Fruit fly (Drosophila melanogaster) whole organism, embryonic: ENCODE data around the gene Nep6.

Source experiments
- Aef1 ChIP-seq: fragments of 200-800 bp; sonication (Bioruptor generic); IDR thresholded peaks from 3 replicates; pipeline ENCODE4 v1.3.6; 2022; ENCODE audit warnings: missing biosample characterization, missing genetic modification characterization
- B-H1 ChIP-seq: fragments of 200-800 bp; sonication (Bioruptor generic); IDR thresholded peaks from 3 replicates; pipeline ENCODE4 v1.3.6; 2022; ENCODE audit warnings: missing biosample characterization, missing genetic modification characterization
- BEAF-32 ChIP-seq: fragments of 200-800 bp; sonication (Bioruptor generic); optimal IDR thresholded peaks from 3 replicates; lab custom pipeline; 2017; ENCODE audit warnings: missing biosample characterization, missing genetic modification characterization, mild to moderate bottlenecking, moderate library complexity, missing genetic modification reagents
- CG10654 ChIP-seq: fragments of 200-800 bp; sonication (Bioruptor generic); optimal IDR thresholded peaks from 2 replicates; lab custom pipeline; 2016; ENCODE audit warnings: missing biosample characterization, missing genetic modification characterization
- CG11398 ChIP-seq: fragments of 200-800 bp; sonication (Bioruptor generic); optimal IDR thresholded peaks from 2 replicates; lab custom pipeline; 2016; ENCODE audit warnings: missing biosample characterization, missing genetic modification characterization
- CG11504 ChIP-seq: fragments of 200-800 bp; sonication (Bioruptor generic); optimal IDR thresholded peaks from 3 replicates; lab custom pipeline; 2019; ENCODE audit warnings: missing biosample characterization, mild to moderate bottlenecking, missing genetic modification characterization, moderate library complexity
- CG1233 ChIP-seq: fragments of 200-800 bp; sonication (Bioruptor generic); optimal IDR thresholded peaks from 4 replicates; lab custom pipeline; 2018; ENCODE audit warnings: missing biosample characterization, mild to moderate bottlenecking, missing genetic modification characterization
- CG16863 ChIP-seq: fragments of 200-800 bp; sonication (Bioruptor generic); optimal IDR thresholded peaks from 3 replicates; lab custom pipeline; 2016; ENCODE audit warnings: missing biosample characterization, missing genetic modification characterization
- CG17612 ChIP-seq: fragments of 200-800 bp; sonication (Bioruptor generic); IDR thresholded peaks from 2 replicates; pipeline ENCODE4 v1.3.6; 2022; ENCODE audit warnings: missing biosample characterization, missing genetic modification characterization
- CG2129 ChIP-seq: fragments of 200-800 bp; sonication (Bioruptor generic); IDR thresholded peaks from 2 replicates; pipeline ENCODE4 v1.3.6; 2022; ENCODE audit warnings: missing biosample characterization, missing genetic modification characterization; ENCODE audit not compliant: partially characterized antibody
- CG2678 ChIP-seq: fragments of 200-800 bp; sonication (Bioruptor generic); optimal IDR thresholded peaks from 3 replicates; lab custom pipeline; 2019; ENCODE audit warnings: missing biosample characterization, mild to moderate bottlenecking, missing genetic modification characterization, moderate library complexity
- CG2712 ChIP-seq: fragments of 200-800 bp; optimal IDR thresholded peaks from 3 replicates; lab custom pipeline; 2019; ENCODE audit warnings: missing biosample characterization, mild to moderate bottlenecking, missing genetic modification characterization, moderate library complexity
- CG32767 ChIP-seq: fragments of 200-800 bp; sonication (Bioruptor generic); IDR thresholded peaks from 2 replicates; pipeline ENCODE4 v1.3.6; 2022; ENCODE audit warnings: missing biosample characterization, missing genetic modification characterization
- CG32772 ChIP-seq: fragments of 200-800 bp; sonication (Bioruptor generic); IDR thresholded peaks from 2 replicates; pipeline ENCODE4 v1.3.6; 2022; ENCODE audit warnings: missing biosample characterization, missing genetic modification characterization
- CG33557 ChIP-seq: fragments of 200-800 bp; sonication (Bioruptor generic); optimal IDR thresholded peaks from 2 replicates; lab custom pipeline; 2019; ENCODE audit warnings: missing biosample characterization, mild to moderate bottlenecking, missing genetic modification characterization, moderate library complexity
- CG4282 ChIP-seq: fragments of 200-800 bp; sonication (Bioruptor generic); optimal IDR thresholded peaks from 2 replicates; lab custom pipeline; 2016; ENCODE audit warnings: missing biosample characterization, missing genetic modification characterization
- CG4424 ChIP-seq: fragments of 200-800 bp; sonication (Bioruptor generic); optimal IDR thresholded peaks from 3 replicates; lab custom pipeline; 2016; ENCODE audit warnings: missing biosample characterization, missing genetic modification characterization
- CG4730 ChIP-seq: fragments of 200-800 bp; sonication (Bioruptor generic); IDR thresholded peaks from 2 replicates; pipeline ENCODE4 v1.3.6; 2022; ENCODE audit warnings: missing biosample characterization, missing genetic modification characterization
- CG5245 ChIP-seq: fragments of 200-800 bp; sonication (Bioruptor generic); optimal IDR thresholded peaks from 3 replicates; lab custom pipeline; 2016; ENCODE audit warnings: missing biosample characterization, missing genetic modification characterization
- CG6813 ChIP-seq: fragments of 200-800 bp; sonication (Bioruptor generic); optimal IDR thresholded peaks from 2 replicates; lab custom pipeline; 2017; ENCODE audit warnings: missing biosample characterization, missing genetic modification characterization, mild to moderate bottlenecking, moderate library complexity, missing genetic modification reagents
- Camta ChIP-seq: fragments of 200-800 bp; sonication (Bioruptor generic); optimal IDR thresholded peaks from 2 replicates; lab custom pipeline; 2016; ENCODE audit warnings: missing biosample characterization, missing genetic modification characterization
- D19A ChIP-seq: fragments of 200-800 bp; optimal IDR thresholded peaks from 3 replicates; lab custom pipeline; 2019; ENCODE audit warnings: missing biosample characterization, mild to moderate bottlenecking, missing genetic modification characterization, moderate library complexity
- D19B ChIP-seq: fragments of 200-800 bp; sonication (Bioruptor generic); optimal IDR thresholded peaks from 2 replicates; lab custom pipeline; 2017; ENCODE audit warnings: missing biosample characterization, mild to moderate bottlenecking, missing genetic modification characterization
- Dad ChIP-seq: fragments of 200-800 bp; sonication (Bioruptor generic); optimal IDR thresholded peaks from 3 replicates; lab custom pipeline; 2016; ENCODE audit warnings: missing biosample characterization, missing genetic modification characterization
- Dbx ChIP-seq: fragments of 200-800 bp; sonication (Bioruptor generic); IDR thresholded peaks from 3 replicates; pipeline ENCODE4 v1.3.6; 2022; ENCODE audit warnings: missing biosample characterization, missing genetic modification characterization
- HLH54F ChIP-seq: fragments of 200-800 bp; sonication (Bioruptor generic); optimal IDR thresholded peaks from 3 replicates; lab custom pipeline; 2016; ENCODE audit warnings: missing biosample characterization, missing genetic modification characterization
- HLHmδ ChIP-seq: fragments of 200-800 bp; sonication (Bioruptor generic); optimal IDR thresholded peaks from 2 replicates; lab custom pipeline; 2018; ENCODE audit warnings: missing biosample characterization, mild to moderate bottlenecking, missing genetic modification characterization, moderate library complexity
- Neu2 ChIP-seq: fragments of 200-800 bp; sonication (Bioruptor generic); optimal IDR thresholded peaks from 3 replicates; lab custom pipeline; 2016; ENCODE audit warnings: missing biosample characterization, missing genetic modification characterization, borderline replicate concordance
- Taf1 ChIP-seq: fragments of 200-800 bp; sonication (Bioruptor generic); IDR thresholded peaks from 2 replicates; pipeline ENCODE4 v1.3.6; 2022; ENCODE audit warnings: missing biosample characterization, missing genetic modification characterization
- ac ChIP-seq: fragments of 200-800 bp; sonication (Bioruptor generic); optimal IDR thresholded peaks from 3 replicates; lab custom pipeline; 2017; ENCODE audit warnings: missing biosample characterization, mild to moderate bottlenecking, missing genetic modification characterization
- al ChIP-seq: fragments of 200-800 bp; sonication (Bioruptor generic); IDR thresholded peaks from 2 replicates; pipeline ENCODE4 v1.3.6; 2022; ENCODE audit warnings: missing biosample characterization, missing genetic modification characterization
- cato ChIP-seq: fragments of 200-800 bp; sonication (Bioruptor generic); optimal IDR thresholded peaks from 2 replicates; lab custom pipeline; 2016; ENCODE audit warnings: missing biosample characterization, missing genetic modification characterization, borderline replicate concordance
- dimm ChIP-seq: fragments of 200-800 bp; sonication (Bioruptor generic); IDR thresholded peaks from 2 replicates; pipeline ENCODE4 v1.3.6; 2022; ENCODE audit warnings: missing biosample characterization, missing genetic modification characterization
- gfzf ChIP-seq: fragments of 200-800 bp; sonication (Bioruptor generic); optimal IDR thresholded peaks from 2 replicates; lab custom pipeline; 2016; ENCODE audit warnings: missing biosample characterization, mild to moderate bottlenecking, missing genetic modification characterization, moderate library complexity
- gro ChIP-seq: fragments of 200-800 bp; sonication (Bioruptor generic); optimal IDR thresholded peaks from 2 replicates; lab custom pipeline; 2016; ENCODE audit warnings: missing biosample characterization, missing genetic modification characterization
- hbn ChIP-seq: fragments of 200-800 bp; sonication (Bioruptor generic); IDR thresholded peaks from 2 replicates; pipeline ENCODE4 v1.3.6; 2022; ENCODE audit warnings: missing biosample characterization, missing genetic modification characterization; ENCODE audit not compliant: partially characterized antibody
- hth ChIP-seq: fragments of >200 bp; optimal IDR thresholded peaks from 2 replicates; lab custom pipeline; 2017; ENCODE audit warnings: inconsistent platforms
- inv ChIP-seq: fragments of 200-800 bp; sonication (Bioruptor generic); IDR thresholded peaks from 2 replicates; pipeline ENCODE4 v1.3.6; 2022; ENCODE audit warnings: missing biosample characterization, missing genetic modification characterization; ENCODE audit not compliant: partially characterized antibody
- jigr1 ChIP-seq: fragments of 200-800 bp; sonication (Bioruptor generic); IDR thresholded peaks from 3 replicates; pipeline ENCODE4 v1.3.6; 2022; ENCODE audit warnings: missing biosample characterization, missing genetic modification characterization
- ken ChIP-seq: fragments of 200-800 bp; sonication (Bioruptor generic); IDR thresholded peaks from 3 replicates; pipeline ENCODE4 v1.3.6; 2022; ENCODE audit warnings: missing biosample characterization, missing genetic modification characterization
- knrl ChIP-seq: fragments of 200-800 bp; sonication (Bioruptor generic); IDR thresholded peaks from 3 replicates; pipeline ENCODE4 v1.3.6; 2022; ENCODE audit warnings: missing biosample characterization, missing genetic modification characterization; ENCODE audit not compliant: partially characterized antibody
- lola ChIP-seq, 3 experiments: fragments of >200 bp in 2 of 3; fragments of 200-800 bp in 1 of 3; sonication (Bioruptor generic) in 1 of 3; optimal IDR thresholded peaks; 2 replicates each; lab custom pipeline; 2017 to 2019; ENCODE audit warnings: missing biosample characterization in 3 of 3, missing genetic modification characterization in 3 of 3, mild to moderate bottlenecking in 1 of 3, moderate library complexity in 1 of 3
- mirr ChIP-seq: fragments of 200-800 bp; sonication (Bioruptor generic); optimal IDR thresholded peaks from 3 replicates; lab custom pipeline; 2018; ENCODE audit warnings: missing biosample characterization, mild to moderate bottlenecking, missing genetic modification characterization
- nmo ChIP-seq: fragments of 200-800 bp; sonication (Bioruptor generic); optimal IDR thresholded peaks from 2 replicates; lab custom pipeline; 2018; ENCODE audit warnings: missing biosample characterization, mild to moderate bottlenecking, missing genetic modification characterization, moderate library complexity
- peb ChIP-seq: fragments of 200-800 bp; sonication (Bioruptor generic); IDR thresholded peaks from 2 replicates; pipeline ENCODE4 v1.3.6; 2022; ENCODE audit warnings: missing biosample characterization, missing genetic modification characterization
- sens-2 ChIP-seq: fragments of 200-800 bp; sonication (Bioruptor generic); IDR thresholded peaks from 2 replicates; pipeline ENCODE4 v1.3.6; 2022; ENCODE audit warnings: missing biosample characterization, missing genetic modification characterization
- seq ChIP-seq: fragments of 200-800 bp; sonication (Bioruptor generic); IDR thresholded peaks from 2 replicates; pipeline ENCODE4 v1.3.6; 2022; ENCODE audit warnings: missing biosample characterization, missing genetic modification characterization
- stwl ChIP-seq: fragments of 200-800 bp; sonication (Bioruptor generic); optimal IDR thresholded peaks from 3 replicates; lab custom pipeline; 2018; ENCODE audit warnings: missing biosample characterization, mild to moderate bottlenecking, missing genetic modification characterization, moderate library complexity
- twi ChIP-seq: fragments of 200-800 bp; optimal IDR thresholded peaks from 2 replicates; lab custom pipeline; 2019; ENCODE audit warnings: missing biosample characterization, mild to moderate bottlenecking, missing genetic modification characterization, moderate library complexity
- usp ChIP-seq: fragments of >200 bp; optimal IDR thresholded peaks from 2 replicates; lab custom pipeline; 2017; ENCODE audit warnings: missing biosample characterization, missing genetic modification characterization
- zen ChIP-seq: fragments of 200-800 bp; sonication (Bioruptor generic); optimal IDR thresholded peaks from 3 replicates; lab custom pipeline; 2018; ENCODE audit warnings: missing biosample characterization, mild to moderate bottlenecking, missing genetic modification characterization, moderate library complexity

Gene Nep6

DNA sequence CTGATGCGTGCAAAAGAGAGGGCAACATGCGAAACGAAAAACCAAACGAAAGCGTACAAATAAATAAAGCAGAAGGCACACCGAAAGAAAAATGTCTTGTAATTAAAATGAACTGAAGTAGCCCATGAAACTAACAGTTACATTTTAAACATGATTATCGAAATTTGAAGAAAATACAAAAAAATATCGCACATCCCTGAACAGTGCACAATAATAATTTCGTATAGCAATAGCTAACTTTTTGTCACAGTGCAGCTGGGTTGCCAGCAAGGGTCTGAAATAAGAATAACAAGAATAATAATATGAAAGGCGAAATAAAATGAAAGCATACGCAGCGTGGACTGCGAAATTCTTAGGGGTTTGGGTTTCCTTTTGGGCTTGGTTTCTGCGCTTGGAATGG, 49.3 kb upstream of the Nep6 start (continued):
- peak; percentile 99 for TF ChIP-seq Aef1 (GFP tag; lab: Robert Waterston, UW)
- TF ChIP-seq CG4730 (GFP tag; lab: Robert Waterston, UW): peak; percentile 98
- TF ChIP-seq stwl (tag; lab: Kevin White, UChicago): peak; percentile 82
- peak; percentile 98 for TF ChIP-seq sens-2 (GFP tag; lab: Robert Waterston, UW)
- peak; percentile 99 for TF ChIP-seq CG32772 (GFP tag; lab: Robert Waterston, UW)
- peak; percentile 99 for TF ChIP-seq al (GFP tag; lab: Robert Waterston, UW)
- peak in 1 of 3 experiments; percentile 98 for TF ChIP-seq lola (GFP tag; optimal IDR thresholded peaks at IDR 0.05; lab: Kevin White, UChicago)
- peak; percentile 99 for TF ChIP-seq CG10654 (GFP tag; lab: Kevin White, UChicago)
- TF ChIP-seq gro (GFP tag; lab: Kevin White, UChicago): peak; percentile 100
- TF ChIP-seq usp (GFP tag; lab: Kevin White, UChicago): no peak
- TF ChIP-seq nmo (GFP tag; lab: Kevin White, UChicago): peak; percentile 99
- TF ChIP-seq CG33557 (GFP tag; lab: Kevin White, UChicago): peak; percentile 95
- peak; percentile 98 for TF ChIP-seq jigr1 (GFP tag; lab: Robert Waterston, UW)
- TF ChIP-seq CG2712: peak; percentile 99
- TF ChIP-seq Camta: peak; percentile 99
- TF ChIP-seq hth (lab: Kevin White, UChicago): no peak
- TF ChIP-seq ac (GFP tag; lab: Kevin White, UChicago): peak; percentile 96
- peak; percentile 97 for TF ChIP-seq dimm (GFP tag; lab: Robert Waterston, UW)
- peak; percentile 99 for TF ChIP-seq Taf1 (GFP tag; lab: Robert Waterston, UW)
- TF ChIP-seq D19A: peak; percentile 97
- TF ChIP-seq peb (GFP tag; lab: Robert Waterston, UW): peak; percentile 98
- peak; percentile 99 for TF ChIP-seq CG6813
- TF ChIP-seq cato: peak; percentile 99
- peak; percentile 96 for TF ChIP-seq D19B (GFP tag; lab: Kevin White, UChicago)
- peak; percentile 99 for TF ChIP-seq ken (GFP tag; lab: Robert Waterston, UW)
- TF ChIP-seq twi: peak; percentile 95
- TF ChIP-seq HLHmδ (GFP tag; lab: Kevin White, UChicago): no peak
- no peak for TF ChIP-seq CG2129
- peak; percentile 98 for TF ChIP-seq CG32767 (GFP tag; lab: Robert Waterston, UW)
- TF ChIP-seq hbn: no peak
- TF ChIP-seq HLH54F (GFP tag; lab: Kevin White, UChicago): peak; percentile 99
- peak; percentile 88 for TF ChIP-seq CG1233 (GFP tag; lab: Kevin White, UChicago)
- TF ChIP-seq gfzf: peak; percentile 44
- TF ChIP-seq B-H1: peak; percentile 99
- TF ChIP-seq mirr (GFP tag; lab: Kevin White, UChicago): peak; percentile 83
- peak; percentile 99 for TF ChIP-seq CG11398 (GFP tag; lab: Kevin White, UChicago)
- TF ChIP-seq CG4424: peak; percentile 99
- peak; percentile 98 for TF ChIP-seq CG2678
- no peak for TF ChIP-seq knrl (GFP tag; lab: Robert Waterston, UW)
- peak; percentile 99 for TF ChIP-seq Dad (GFP tag; lab: Kevin White, UChicago)
- TF ChIP-seq CG16863 (GFP tag; lab: Kevin White, UChicago): peak; percentile 99
- TF ChIP-seq CG17612: peak; percentile 98
- peak; percentile 98 for TF ChIP-seq CG4282 (GFP tag; lab: Kevin White, UChicago)
- TF ChIP-seq Dbx: peak; percentile 99
- TF ChIP-seq inv: no peak
- peak; percentile 99 for TF ChIP-seq CG5245 (GFP tag; lab: Kevin White, UChicago)
- TF ChIP-seq Neu2 (GFP tag; lab: Kevin White, UChicago): peak; percentile 97
- peak; percentile 97 for TF ChIP-seq seq
- TF ChIP-seq zen: peak; percentile 99
- peak; percentile 98 for TF ChIP-seq CG11504 (tag; lab: Kevin White, UChicago)
- peak; percentile 36 for TF ChIP-seq BEAF-32 (GFP tag; lab: Kevin White, UChicago)
